Worm (Caenorhabditis elegans) whole organism, L4 larva: ENCODE data around the gene C32D5.4.

ENCODE experiments used
- D1046.2 ChIP-seq: fragments of 200-800 bp; sonication (Bioruptor generic); IDR thresholded peaks from 2 replicates; pipeline ENCODE4 v1.3.6; 2022; ENCODE audit warnings: missing genetic modification characterization, missing compliant biosample characterization
- F44E2.7 ChIP-seq: fragments of 200-800 bp; sonication (Bioruptor generic); IDR thresholded peaks from 2 replicates; pipeline ENCODE4 v2.1.2; 2022; ENCODE audit warnings: missing genetic modification characterization, missing compliant biosample characterization
- R02D3.7 ChIP-seq: fragments of 150-350 bp; sonication (generic microtip); optimal IDR thresholded peaks from 3 replicates; lab custom pipeline; 2014; ENCODE audit warnings: missing biosample characterization, missing genetic modification characterization
- Y5F2A.4 ChIP-seq: fragments of 200-800 bp; sonication (Bioruptor generic); optimal IDR thresholded peaks from 2 replicates; lab custom pipeline; 2018; ENCODE audit warnings: mild to moderate bottlenecking, missing genetic modification characterization, missing compliant biosample characterization
- aha-1 ChIP-seq: fragments of 150-350 bp; peaks from one replicate; lab custom pipeline; 2014; ENCODE audit warnings: missing biosample characterization, missing genetic modification characterization
- ama-1 ChIP-seq: fragments of 150-350 bp; optimal IDR thresholded peaks from 2 replicates; lab custom pipeline; 2014; ENCODE audit warnings: inconsistent platforms, mixed read lengths
- attf-4 ChIP-seq: sonication (generic microtip); optimal IDR thresholded peaks from 3 replicates; lab custom pipeline; 2017; ENCODE audit warnings: missing biosample characterization, missing genetic modification characterization
- ceh-20 ChIP-seq: fragments of 200-800 bp; sonication (Bioruptor generic); IDR thresholded peaks from 2 replicates; pipeline ENCODE4 v1.3.6; 2022; ENCODE audit warnings: missing genetic modification reagents, missing genetic modification characterization, missing compliant biosample characterization
- ceh-28 ChIP-seq: fragments of 150-350 bp; optimal IDR thresholded peaks from 2 replicates; lab custom pipeline; 2014; ENCODE audit warnings: missing biosample characterization, missing genetic modification reagents, missing genetic modification characterization
- ceh-32 ChIP-seq: sonication (generic microtip); optimal IDR thresholded peaks from 2 replicates; lab custom pipeline; 2016; ENCODE audit warnings: mild to moderate bottlenecking, missing genetic modification characterization, missing compliant biosample characterization; ENCODE audit not compliant: poor library complexity
- ceh-44 ChIP-seq: fragments of 200-800 bp; sonication (Bioruptor generic); IDR thresholded peaks from 2 replicates; pipeline ENCODE4 v1.3.6; 2022; ENCODE audit warnings: missing genetic modification reagents, missing genetic modification characterization, missing compliant biosample characterization
- ces-1 ChIP-seq: fragments of 150-350 bp; sonication (generic microtip); optimal IDR thresholded peaks from 4 replicates; lab custom pipeline; 2014; ENCODE audit warnings: missing biosample characterization, missing genetic modification reagents, missing genetic modification characterization
- ctbp-1 ChIP-seq: fragments of 200-800 bp; sonication (Bioruptor generic); IDR thresholded peaks from 2 replicates; pipeline ENCODE4 v1.3.6; 2022; ENCODE audit warnings: missing genetic modification reagents, missing genetic modification characterization, missing compliant biosample characterization
- daf-12 ChIP-seq: fragments of 150-350 bp; optimal IDR thresholded peaks from 2 replicates; lab custom pipeline; 2014; ENCODE audit warnings: missing biosample characterization, missing genetic modification reagents, missing genetic modification characterization
- dmd-6 ChIP-seq: fragments of 200-800 bp; sonication (Bioruptor generic); IDR thresholded peaks from 2 replicates; pipeline ENCODE4 v1.3.6; 2022; ENCODE audit warnings: missing genetic modification reagents, missing genetic modification characterization, missing compliant biosample characterization
- dmd-8 ChIP-seq: fragments of 200-800 bp; sonication (Bioruptor generic); IDR thresholded peaks from 2 replicates; pipeline ENCODE4 v1.3.6; 2022; ENCODE audit warnings: missing genetic modification characterization, missing compliant biosample characterization
- dve-1 ChIP-seq: sonication (generic microtip); optimal IDR thresholded peaks from 2 replicates; lab custom pipeline; 2017; ENCODE audit warnings: antibody characterized with exemption, mild to moderate bottlenecking, missing genetic modification characterization, missing compliant biosample characterization; ENCODE audit not compliant: insufficient read depth
- fkh-10 ChIP-seq: fragments of 150-350 bp; optimal IDR thresholded peaks from 2 replicates; lab custom pipeline; 2014; ENCODE audit warnings: missing biosample characterization, missing genetic modification reagents, missing genetic modification characterization
- gei-8 ChIP-seq: fragments of 200-800 bp; sonication (Bioruptor generic); optimal IDR thresholded peaks from 2 replicates; lab custom pipeline; 2018; ENCODE audit warnings: mild to moderate bottlenecking, missing genetic modification characterization, missing compliant biosample characterization
- jun-1 ChIP-seq: fragments of 150-350 bp; optimal IDR thresholded peaks from 2 replicates; lab custom pipeline; 2014; ENCODE audit warnings: missing biosample characterization, missing genetic modification reagents, missing genetic modification characterization
- lim-7 ChIP-seq: fragments of 200-800 bp; sonication (Bioruptor generic); IDR thresholded peaks from 2 replicates; pipeline ENCODE4 v1.3.6; 2022; ENCODE audit warnings: missing genetic modification characterization, missing compliant biosample characterization
- lin-1 ChIP-seq: fragments of 200-800 bp; sonication (Bioruptor generic); IDR thresholded peaks from 2 replicates; pipeline ENCODE4 v1.3.6; 2022; ENCODE audit warnings: missing genetic modification reagents, missing genetic modification characterization, missing compliant biosample characterization
- lin-15B ChIP-seq: fragments of 150-350 bp; sonication (generic microtip); optimal IDR thresholded peaks from 3 replicates; lab custom pipeline; 2014; ENCODE audit warnings: missing biosample characterization, missing genetic modification characterization
- lin-39 ChIP-seq: fragments of 150-350 bp; optimal IDR thresholded peaks from 2 replicates; lab custom pipeline; 2014; ENCODE audit warnings: missing biosample characterization, missing genetic modification reagents, missing genetic modification characterization
- lir-3 ChIP-seq: sonication (generic microtip); optimal IDR thresholded peaks from 2 replicates; lab custom pipeline; 2016; ENCODE audit warnings: mild to moderate bottlenecking, missing genetic modification characterization, missing compliant biosample characterization
- lsy-2 ChIP-seq, 2 experiments: fragments of 150-350 bp in 1 of 2; sonication (generic microtip) in 1 of 2; optimal IDR thresholded peaks; 2 replicates each; lab custom pipeline; 2014 to 2017; ENCODE audit warnings: missing biosample characterization in 2 of 2, missing genetic modification characterization in 2 of 2
- madf-5 ChIP-seq, 2 experiments: fragments of 200-800 bp; sonication (Bioruptor generic); IDR thresholded peaks; 2 replicates each; pipeline ENCODE4 v1.3.6; 2022; ENCODE audit warnings: missing compliant biosample characterization in 2 of 2, missing genetic modification characterization in 2 of 2
- madf-9 ChIP-seq: fragments of 200-800 bp; sonication (Bioruptor generic); conservative IDR thresholded peaks from 2 replicates; pipeline ENCODE4 v1.3.6; 2022; ENCODE audit warnings: missing genetic modification reagents, missing genetic modification characterization, missing compliant biosample characterization
- mdt-29 ChIP-seq: fragments of 200-800 bp; sonication (Bioruptor generic); IDR thresholded peaks from 2 replicates; pipeline ENCODE4 v1.3.6; 2022; ENCODE audit warnings: missing genetic modification reagents, missing genetic modification characterization, missing compliant biosample characterization
- mep-1 ChIP-seq: fragments of 150-350 bp; sonication (generic microtip); optimal IDR thresholded peaks from 3 replicates; lab custom pipeline; 2014; ENCODE audit warnings: missing biosample characterization, missing genetic modification characterization
- nhr-10 ChIP-seq: fragments of 150-350 bp; optimal IDR thresholded peaks from 2 replicates; lab custom pipeline; 2014; ENCODE audit warnings: missing biosample characterization, missing genetic modification characterization
- nhr-11 ChIP-seq: fragments of 150-350 bp; optimal IDR thresholded peaks from 2 replicates; lab custom pipeline; 2014; ENCODE audit warnings: missing biosample characterization, missing genetic modification characterization
- nhr-111 ChIP-seq: fragments of 200-800 bp; sonication (Bioruptor generic); optimal IDR thresholded peaks from 2 replicates; lab custom pipeline; 2018; ENCODE audit warnings: mild to moderate bottlenecking, missing genetic modification characterization, missing compliant biosample characterization
- nhr-237 ChIP-seq: sonication (generic microtip); optimal IDR thresholded peaks from 2 replicates; lab custom pipeline; 2017; ENCODE audit warnings: missing biosample characterization, missing genetic modification characterization
- nhr-28 ChIP-seq: fragments of 150-350 bp; optimal IDR thresholded peaks from 2 replicates; lab custom pipeline; 2014; ENCODE audit warnings: missing biosample characterization, missing genetic modification characterization
- nhr-41 ChIP-seq: fragments of 200-800 bp; sonication (Bioruptor generic); IDR thresholded peaks from 2 replicates; pipeline ENCODE4 v1.3.6; 2022; ENCODE audit warnings: missing genetic modification reagents, missing genetic modification characterization, missing compliant biosample characterization
- nhr-6 ChIP-seq: fragments of 150-350 bp; optimal IDR thresholded peaks from 2 replicates; lab custom pipeline; 2014; ENCODE audit warnings: missing biosample characterization, missing genetic modification characterization
- pha-4 ChIP-seq, 2 experiments: fragments of 150-350 bp in 1 of 2; fragments of 200-800 bp in 1 of 2; sonication (Bioruptor generic) in 1 of 2; IDR thresholded peaks in 1 of 2; optimal IDR thresholded peaks in 1 of 2; 2 replicates each; pipeline versions ENCODE4 v1.3.6 to Lab custom; 2014 to 2022; ENCODE audit warnings: missing genetic modification characterization in 2 of 2, missing genetic modification reagents in 2 of 2, missing biosample characterization in 1 of 2, missing compliant biosample characterization in 1 of 2
- php-3 ChIP-seq: fragments of 200-800 bp; sonication (Bioruptor generic); IDR thresholded peaks from 2 replicates; pipeline ENCODE4 v1.3.6; 2022; ENCODE audit warnings: missing genetic modification reagents, missing genetic modification characterization, missing compliant biosample characterization
- sdz-12 ChIP-seq: fragments of 200-800 bp; sonication (Bioruptor generic); optimal IDR thresholded peaks from 2 replicates; lab custom pipeline; 2018; ENCODE audit warnings: mild to moderate bottlenecking, missing genetic modification characterization, missing compliant biosample characterization
- set-16 ChIP-seq: fragments of 200-800 bp; sonication (Bioruptor generic); IDR thresholded peaks from 2 replicates; pipeline ENCODE4 v1.3.6; 2022; ENCODE audit warnings: missing genetic modification reagents, missing genetic modification characterization, missing compliant biosample characterization
- snpc-1.2 ChIP-seq: fragments of 200-800 bp; sonication (Bioruptor generic); IDR thresholded peaks from 2 replicates; pipeline ENCODE4 v1.3.6; 2022; ENCODE audit warnings: missing genetic modification reagents, missing genetic modification characterization, missing compliant biosample characterization
- spr-3 ChIP-seq: fragments of 200-800 bp; sonication (Bioruptor generic); optimal IDR thresholded peaks from 2 replicates; lab custom pipeline; 2018; ENCODE audit warnings: mild to moderate bottlenecking, missing genetic modification characterization, missing compliant biosample characterization
- tag-97 ChIP-seq: fragments of 200-800 bp; sonication (Bioruptor generic); IDR thresholded peaks from 2 replicates; pipeline ENCODE4 v1.3.6; 2022; ENCODE audit warnings: missing genetic modification characterization, missing compliant biosample characterization
- tra-1 ChIP-seq: fragments of 200-800 bp; sonication (Bioruptor generic); IDR thresholded peaks from 2 replicates; pipeline ENCODE4 v1.3.6; 2022; ENCODE audit warnings: missing genetic modification reagents, missing genetic modification characterization, missing compliant biosample characterization
- unc-62 ChIP-seq, 3 experiments: fragments of 150-350 bp in 1 of 3; sonication (generic microtip); optimal IDR thresholded peaks in 2 of 3; peaks in 1 of 3; 1 replicate in 1 of 3; 2 replicates in 2 of 3; lab custom pipeline; 2014 to 2017; ENCODE audit warnings: missing biosample characterization in 3 of 3, missing genetic modification characterization in 3 of 3, missing genetic modification reagents in 3 of 3, missing genotype in 1 of 3
- vab-7 ChIP-seq: fragments of 200-800 bp; sonication (Bioruptor generic); IDR thresholded peaks from 2 replicates; pipeline ENCODE4 v1.3.6; 2022; ENCODE audit warnings: missing genetic modification reagents, missing genetic modification characterization, missing compliant biosample characterization
- zfp-3 ChIP-seq: fragments of 200-800 bp; sonication (Bioruptor generic); conservative IDR thresholded peaks from 2 replicates; pipeline ENCODE4 v1.3.6; 2022; ENCODE audit warnings: missing genetic modification reagents, missing genetic modification characterization, missing compliant biosample characterization
- zip-11 ChIP-seq: fragments of 200-800 bp; sonication (Bioruptor generic); IDR thresholded peaks from 2 replicates; pipeline ENCODE4 v1.3.6; 2022; ENCODE audit warnings: missing genetic modification characterization, missing compliant biosample characterization
- zip-2 ChIP-seq: fragments of 150-350 bp; optimal IDR thresholded peaks from 2 replicates; lab custom pipeline; 2014; ENCODE audit warnings: missing biosample characterization, missing genetic modification characterization

The C32D5.4 gene

ce11 chrII:6348360-6348759, 25.5 kb upstream of the C32D5.4 start (continued):
- peak; percentile 79; the same call in 1 of the 2 replicates for TF ChIP-seq mdt-29 (GFP tag; lab: Robert Waterston, UW)
- no peak for TF ChIP-seq nhr-111
- TF ChIP-seq dmd-6: peak; percentile 92
- no peak for TF ChIP-seq dmd-8
- TF ChIP-seq zip-11 (GFP tag; lab: Robert Waterston, UW): no peak
- peak; percentile 90 for TF ChIP-seq nhr-11
- no peak for TF ChIP-seq tag-97 (GFP tag; lab: Robert Waterston, UW)
- no peak for TF ChIP-seq gei-8 (GFP tag; lab: Kevin White, UChicago)
- no peak for TF ChIP-seq lir-3 (tag; lab: Kevin White, UChicago)
- no peak for TF ChIP-seq nhr-237
- TF ChIP-seq pha-4 (GFP tag; IDR thresholded peaks at IDR 0.05; lab: Robert Waterston, UW): peak; percentile 70; the same call in 1 of the 2 replicates
- TF ChIP-seq pha-4 (tag; optimal IDR thresholded peaks at IDR 0.05; lab: Kevin White, UChicago): peak; percentile 88
- TF ChIP-seq F44E2.7: no peak
- no peak for TF ChIP-seq lin-15B
- no peak for TF ChIP-seq ces-1 (GFP tag; lab: Kevin White, UChicago)
- peak; percentile 89 for TF ChIP-seq aha-1
- no peak for TF ChIP-seq ceh-44
- TF ChIP-seq nhr-41 (GFP tag; lab: Robert Waterston, UW): 0 out of 2 replicates have a peak, but pooled peaks have one; percentile 13
- TF ChIP-seq D1046.2: no peak
- TF ChIP-seq spr-3 (GFP tag; lab: Kevin White, UChicago): no peak
- peak; percentile 73; the same call in 1 of the 2 replicates for TF ChIP-seq tra-1 (GFP tag; lab: Robert Waterston, UW)
- TF ChIP-seq lim-7 (GFP tag; lab: Robert Waterston, UW): no peak
- no peak for TF ChIP-seq ceh-32 (tag; lab: Kevin White, UChicago)
- peak; percentile 65; the same call in 1 of the 2 replicates for TF ChIP-seq lin-1
- TF ChIP-seq sdz-12: no peak
- TF ChIP-seq php-3 (GFP tag; lab: Robert Waterston, UW): 0 out of 2 replicates have a peak, but pooled peaks have one; percentile 30
- no peak for TF ChIP-seq fkh-10
- peak; percentile 60 for TF ChIP-seq madf-9 (GFP tag; lab: Robert Waterston, UW)
- peak; percentile 84 for TF ChIP-seq nhr-10
- TF ChIP-seq daf-12 (tag; lab: Kevin White, UChicago): no peak
- TF ChIP-seq unc-62 (GFP tag; optimal IDR thresholded peaks at IDR 0.05 in 1 of 2; lab: Kevin White, UChicago): peak in 1 of 2 experiments; percentile 99
- TF ChIP-seq unc-62 (tag; optimal IDR thresholded peaks at IDR 0.05; lab: Kevin White, UChicago): no peak
- TF ChIP-seq attf-4 (tag; lab: Kevin White, UChicago): peak; percentile 32
- peak; percentile 97 for TF ChIP-seq dve-1 (tag; lab: Kevin White, UChicago)
- peak; percentile 20 for TF ChIP-seq ceh-28 (tag; lab: Kevin White, UChicago)
- 0 out of 2 replicates have a peak, but pooled peaks have one; percentile 33 for TF ChIP-seq zfp-3
- TF ChIP-seq ama-1 (lab: Kevin White, UChicago): peak; percentile 99
- no peak for TF ChIP-seq R02D3.7 (tag; lab: Kevin White, UChicago)
- peak; percentile 64 for TF ChIP-seq jun-1
- TF ChIP-seq nhr-6 (tag; lab: Kevin White, UChicago): peak; percentile 65
- TF ChIP-seq ctbp-1: peak; percentile 79
- 0 out of 4 replicates have a peak, but pooled peaks of 1 of the 2 experiments have one; percentile 23 for TF ChIP-seq madf-5 (GFP tag; IDR thresholded peaks at IDR 0.05; lab: Robert Waterston, UW)
- peak; percentile 83 for TF ChIP-seq ceh-20 (GFP tag; lab: Robert Waterston, UW)
- peak; percentile 85 for TF ChIP-seq nhr-28 (tag; lab: Kevin White, UChicago)
- TF ChIP-seq mep-1 (tag; lab: Kevin White, UChicago): peak; percentile 89
- peak; percentile 77 for TF ChIP-seq set-16 (GFP tag; lab: Robert Waterston, UW)
- no peak for TF ChIP-seq snpc-1.2 (GFP tag; lab: Robert Waterston, UW)
- no peak for TF ChIP-seq vab-7 (GFP tag; lab: Robert Waterston, UW)
- TF ChIP-seq lsy-2 (tag; optimal IDR thresholded peaks at IDR 0.05; lab: Kevin White, UChicago): peak; percentile 56 to 92
- peak; percentile 26 for TF ChIP-seq zip-2
- no peak for TF ChIP-seq lin-39
- TF ChIP-seq Y5F2A.4 (GFP tag; lab: Kevin White, UChicago): no peak
